Worm (Caenorhabditis elegans) whole organism, L1 larva: ENCODE measurements around the gene F46B6.6.

ENCODE experiments used
- Y116A8C.19 ChIP-seq: sonication (generic microtip); optimal IDR thresholded peaks from 2 replicates; lab custom pipeline; 2016; ENCODE audit warnings: missing compliant biosample characterization, missing genetic modification characterization, borderline replicate concordance
- ama-1 ChIP-seq: fragments of 150-350 bp; optimal IDR thresholded peaks from 2 replicates; lab custom pipeline; 2014
- ceh-82 ChIP-seq, 3 experiments: fragments of 150-350 bp in 1 of 3; sonication (generic microtip) in 2 of 3; optimal IDR thresholded peaks; 2 replicates each; lab custom pipeline; 2014 to 2017; ENCODE audit warnings: missing biosample characterization in 3 of 3, missing genetic modification characterization in 3 of 3
- ceh-90 ChIP-seq: sonication (generic microtip); optimal IDR thresholded peaks from 2 replicates; lab custom pipeline; 2016; ENCODE audit warnings: missing genetic modification characterization, missing compliant biosample characterization
- efl-1 ChIP-seq, 4 experiments: fragments of 150-350 bp; optimal IDR thresholded peaks in 3 of 4; peaks in 1 of 4; 1 replicate in 1 of 4; 2 replicates in 3 of 4; lab custom pipeline; 2014; ENCODE audit warnings: missing biosample characterization in 2 of 4, missing genetic modification characterization in 2 of 4, missing genetic modification reagents in 2 of 4
- efl-3 ChIP-seq: fragments of 200-800 bp; sonication (Bioruptor generic); optimal IDR thresholded peaks from 2 replicates; lab custom pipeline; 2018; ENCODE audit warnings: mild to moderate bottlenecking, missing genetic modification characterization, missing compliant biosample characterization
- egl-27 ChIP-seq, 2 experiments: fragments of 150-350 bp in 1 of 2; sonication (generic microtip); optimal IDR thresholded peaks; 3 replicates each; lab custom pipeline; 2017 to 2018; ENCODE audit warnings: missing biosample characterization in 2 of 2, missing genetic modification characterization in 2 of 2, missing genetic modification reagents in 2 of 2
- elt-2 ChIP-seq: sonication (generic microtip); optimal IDR thresholded peaks from 2 replicates; lab custom pipeline; 2016; ENCODE audit warnings: missing genetic modification characterization, mild to moderate bottlenecking, inconsistent platforms, missing compliant biosample characterization, missing genetic modification reagents
- elt-3 ChIP-seq, 6 experiments: fragments of 150-350 bp in 1 of 6; sonication (generic microtip); optimal IDR thresholded peaks; 2 replicates each; lab custom pipeline; 2017 to 2018; ENCODE audit warnings: missing biosample characterization in 6 of 6, missing genetic modification characterization in 6 of 6, inconsistent platforms in 1 of 6
- fkh-8 ChIP-seq: sonication (generic microtip); optimal IDR thresholded peaks from 2 replicates; lab custom pipeline; 2016; ENCODE audit warnings: mild to moderate bottlenecking, missing genetic modification characterization, missing compliant biosample characterization
- fos-1 ChIP-seq: fragments of 150-350 bp; optimal IDR thresholded peaks from 2 replicates; lab custom pipeline; 2014; ENCODE audit warnings: missing biosample characterization, missing genetic modification characterization
- irx-1 ChIP-seq: sonication (generic microtip); optimal IDR thresholded peaks from 2 replicates; lab custom pipeline; 2016; ENCODE audit warnings: missing genetic modification characterization, missing compliant biosample characterization
- mab-9 ChIP-seq: fragments of 200-800 bp; sonication (Bioruptor generic); IDR thresholded peaks from 2 replicates; pipeline ENCODE4 v1.3.6; 2022; ENCODE audit warnings: missing genetic modification reagents, missing genetic modification characterization, missing compliant biosample characterization
- mef-2 ChIP-seq: fragments of 150-350 bp; optimal IDR thresholded peaks from 2 replicates; lab custom pipeline; 2014; ENCODE audit warnings: missing biosample characterization, missing genetic modification characterization
- mep-1 ChIP-seq: fragments of 150-350 bp; optimal IDR thresholded peaks from 2 replicates; lab custom pipeline; 2014; ENCODE audit warnings: missing biosample characterization, missing genetic modification characterization
- nhr-20 ChIP-seq: sonication (generic microtip); optimal IDR thresholded peaks from 2 replicates; lab custom pipeline; 2016; ENCODE audit warnings: mild to moderate bottlenecking, missing genetic modification characterization, missing compliant biosample characterization
- nhr-237 ChIP-seq: fragments of 150-350 bp; optimal IDR thresholded peaks from 2 replicates; lab custom pipeline; 2014; ENCODE audit warnings: missing biosample characterization, missing genetic modification characterization
- nhr-28 ChIP-seq: fragments of 150-350 bp; optimal IDR thresholded peaks from 2 replicates; lab custom pipeline; 2014; ENCODE audit warnings: missing biosample characterization, missing genetic modification characterization
- nhr-47 ChIP-seq: sonication (generic microtip); optimal IDR thresholded peaks from 2 replicates; lab custom pipeline; 2016; ENCODE audit warnings: mild to moderate bottlenecking, missing genetic modification characterization, moderate library complexity, missing compliant biosample characterization
- nhr-76 ChIP-seq: sonication (generic microtip); optimal IDR thresholded peaks from 2 replicates; lab custom pipeline; 2017; ENCODE audit warnings: missing biosample characterization, missing genetic modification characterization
- nhr-85 ChIP-seq: sonication (generic microtip); peaks from one replicate; lab custom pipeline; 2016; ENCODE audit warnings: missing genetic modification characterization, inconsistent platforms, missing compliant biosample characterization
- nhr-90 ChIP-seq: sonication (generic microtip); optimal IDR thresholded peaks from 2 replicates; lab custom pipeline; 2016; ENCODE audit warnings: mild to moderate bottlenecking, missing genetic modification characterization, missing compliant biosample characterization; ENCODE audit not compliant: poor library complexity
- snu-23 ChIP-seq: sonication (generic microtip); optimal IDR thresholded peaks from 2 replicates; lab custom pipeline; 2016; ENCODE audit warnings: missing genetic modification characterization, missing compliant biosample characterization
- sox-4 ChIP-seq: sonication (generic microtip); optimal IDR thresholded peaks from 2 replicates; lab custom pipeline; 2016; ENCODE audit warnings: missing genetic modification characterization, missing compliant biosample characterization
- swsn-7 ChIP-seq: sonication (generic microtip); optimal IDR thresholded peaks from 2 replicates; lab custom pipeline; 2016; ENCODE audit warnings: missing genetic modification characterization, missing compliant biosample characterization
- tbx-2 ChIP-seq: sonication (generic microtip); optimal IDR thresholded peaks from 2 replicates; lab custom pipeline; 2016; ENCODE audit warnings: missing genetic modification characterization, missing compliant biosample characterization
- unc-130 ChIP-seq: fragments of 150-350 bp; optimal IDR thresholded peaks from 2 replicates; lab custom pipeline; 2017; ENCODE audit warnings: missing biosample characterization, missing genetic modification characterization, inconsistent platforms
- unc-86 ChIP-seq: sonication (generic microtip); optimal IDR thresholded peaks from 2 replicates; lab custom pipeline; 2016; ENCODE audit warnings: missing genetic modification characterization, missing compliant biosample characterization
- unc-98 ChIP-seq: fragments of 200-800 bp; sonication (Bioruptor generic); IDR thresholded peaks from 2 replicates; pipeline ENCODE4 v1.3.6; 2022; ENCODE audit warnings: missing genetic modification characterization, missing compliant biosample characterization
- zip-4 ChIP-seq: fragments of 200-800 bp; sonication (Bioruptor generic); optimal IDR thresholded peaks from 2 replicates; lab custom pipeline; 2018; ENCODE audit warnings: mild to moderate bottlenecking, missing genetic modification characterization, moderate library complexity, missing compliant biosample characterization
- ztf-11 ChIP-seq, 2 experiments: sonication (generic microtip); optimal IDR thresholded peaks; 2 replicates each; lab custom pipeline; 2016 to 2017; ENCODE audit warnings: missing genetic modification characterization in 2 of 2, missing biosample characterization in 1 of 2, missing compliant biosample characterization in 1 of 2

The F46B6.6 gene

DNA sequence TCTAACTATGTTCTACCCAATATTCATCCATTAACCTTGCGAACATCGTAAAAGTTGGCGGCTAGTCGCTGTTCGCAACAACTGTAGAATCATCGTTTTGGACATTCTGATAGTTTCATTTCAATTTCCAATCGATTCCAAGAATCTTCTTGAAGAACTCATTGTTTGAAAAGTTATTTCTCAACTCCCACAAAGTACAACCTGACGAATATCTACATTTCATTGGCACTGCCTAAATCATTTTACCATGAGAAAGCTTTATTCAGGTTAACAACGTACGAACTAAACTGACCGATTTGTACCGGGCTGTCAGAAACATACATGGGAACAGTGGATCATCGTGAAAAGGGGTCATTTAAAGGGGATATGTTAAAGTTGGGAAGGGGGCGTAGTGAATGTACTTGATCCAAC lies at the start of gene F46B6.6:
TSS of gene F46B6.6 (minus strand) at position 148 of the 411 bp plus-strand sequence.
- TF ChIP-seq fkh-8 (tag; lab: Kevin White, UChicago) (no peak), unc-98 (GFP tag; lab: Robert Waterston, UW) (no peak), ztf-11 (tag; optimal IDR thresholded peaks at IDR 0.05; lab: Kevin White, UChicago) (peak in 1 of 2 experiments; percentile 5), egl-27 (tag; optimal IDR thresholded peaks at IDR 0.05; lab: Kevin White, UChicago) (no peak), elt-2 (tag; lab: Kevin White, UChicago) (peak; percentile 1), nhr-47 (tag; lab: Kevin White, UChicago) (peak; percentile 15), nhr-90 (tag; lab: Kevin White, UChicago) (peak; percentile 7), fos-1 (tag; lab: Kevin White, UChicago) (no peak), efl-1 (optimal IDR thresholded peaks at IDR 0.05; lab: Kevin White, UChicago) (peak in 1 of 2 experiments; percentile 1), efl-1 (GFP tag; optimal IDR thresholded peaks at IDR 0.05 in 1 of 2; lab: Kevin White, UChicago) (peak in 1 of 2 experiments; percentile 88), nhr-85 (peak; percentile 39), ama-1 (lab: Kevin White, UChicago) (peak; percentile 70), unc-130 (tag; lab: Kevin White, UChicago) (no peak)
- TF ChIP-seq, all 84 proteins: peak for 7

- TF ChIP-seq nhr-20 (tag; lab: Kevin White, UChicago): no peak
- TF ChIP-seq sox-4 (tag; lab: Kevin White, UChicago): no peak
- TF ChIP-seq elt-2 (tag; lab: Kevin White, UChicago): no peak
- TF ChIP-seq egl-27 (tag; optimal IDR thresholded peaks at IDR 0.05; lab: Kevin White, UChicago): no peak
- no peak for TF ChIP-seq tbx-2
- TF ChIP-seq mab-9: no peak
- no peak for TF ChIP-seq Y116A8C.19 (tag; lab: Kevin White, UChicago)
- TF ChIP-seq ama-1 (lab: Kevin White, UChicago): no peak
- no peak for TF ChIP-seq zip-4 (GFP tag; lab: Kevin White, UChicago)
Measured at ce11 chrV:9835945-9836344, 49.3 kb upstream of the F46B6.6 start, which contains the start of gene sru-38. Gene sru-38, minus strand, starts transcription at chrV:9836045.

- TF ChIP-seq mab-9 (no peak), zip-4 (GFP tag; lab: Kevin White, UChicago) (no peak), nhr-237 (tag; lab: Kevin White, UChicago) (no peak), ceh-90 (no peak), mep-1 (tag; lab: Kevin White, UChicago) (no peak)
Measured at ce11 chrV:9833900-9834299, 47.2 kb upstream of the F46B6.6 start, which contains the start of gene sru-40. Gene sru-40, minus strand, starts transcription at chrV:9834000.

ce11 chrV:9824149-9824548 lies 37.5 kb upstream of the F46B6.6 start, which contains the start of gene str-2:
Gene str-2, minus strand, starts transcription at chrV:9824249.
- TF ChIP-seq efl-1 (optimal IDR thresholded peaks at IDR 0.05; lab: Kevin White, UChicago): no peak
- no peak for TF ChIP-seq efl-1 (GFP tag; optimal IDR thresholded peaks at IDR 0.05 in 1 of 2; lab: Kevin White, UChicago)
- no peak for TF ChIP-seq irx-1

DNA sequence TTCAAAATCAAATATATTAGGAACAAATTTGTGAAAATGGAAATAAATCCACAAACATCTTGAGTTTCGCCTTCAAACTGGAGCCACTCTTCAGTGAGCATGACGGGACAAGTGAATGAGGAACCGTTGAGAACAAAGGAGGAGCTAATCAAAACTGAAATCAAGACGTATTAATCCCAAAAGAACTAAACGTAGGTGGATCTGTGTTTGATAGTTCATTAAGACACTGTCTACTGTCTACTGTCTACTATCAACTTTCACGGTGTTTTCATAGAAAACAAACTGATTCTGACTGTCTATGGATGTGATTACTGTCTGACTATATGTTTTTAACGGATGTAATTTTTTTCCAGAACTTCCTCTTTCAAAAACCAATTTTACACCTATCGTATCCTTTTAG lies 35.1 kb upstream of the F46B6.6 start, which contains the start of gene str-193:
TSS of gene str-193 (minus strand) at position 101 of the 400 bp plus-strand sequence.
- TF ChIP-seq swsn-7 (no peak), nhr-28 (tag; lab: Kevin White, UChicago) (no peak), efl-3 (no peak)

DNA sequence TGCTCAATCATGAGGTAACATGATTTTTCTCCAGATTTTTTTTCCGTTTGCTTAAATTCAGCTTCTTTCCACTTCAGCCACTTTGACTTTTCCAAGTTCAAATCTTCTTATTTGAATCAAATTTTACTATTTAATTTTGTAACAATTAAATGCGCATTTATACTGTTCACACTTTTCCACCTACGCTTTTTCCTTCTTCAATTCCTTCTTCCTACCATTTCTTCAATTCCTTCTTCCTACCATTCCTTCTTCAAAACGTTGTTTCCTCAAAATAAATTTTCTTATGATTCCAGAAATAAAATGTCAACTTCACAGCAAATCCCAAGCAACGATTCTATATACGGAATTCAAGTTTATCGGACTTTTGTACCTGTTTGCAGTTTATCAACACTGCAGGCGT lies 29.7 kb upstream of the F46B6.6 start, which contains the start of gene sru-31:
TSS of gene sru-31 (plus strand) at position 301 of the 400 bp plus-strand sequence.
- TF ChIP-seq nhr-76 (tag; lab: Kevin White, UChicago) (no peak), sox-4 (tag; lab: Kevin White, UChicago) (no peak), elt-3 (tag; optimal IDR thresholded peaks at IDR 0.05; lab: Kevin White, UChicago) (no peak), efl-1 (optimal IDR thresholded peaks at IDR 0.05; lab: Kevin White, UChicago) (no peak), efl-1 (GFP tag; optimal IDR thresholded peaks at IDR 0.05 in 1 of 2; lab: Kevin White, UChicago) (peak in 1 of 2 experiments; percentile 58), unc-86 (tag; lab: Kevin White, UChicago) (no peak), ceh-82 (tag; optimal IDR thresholded peaks at IDR 0.05; lab: Kevin White, UChicago) (no peak), tbx-2 (no peak), snu-23 (GFP tag; lab: Kevin White, UChicago) (no peak), mef-2 (no peak)
- TF ChIP-seq, all 84 proteins: peak for 1
